Worm (Caenorhabditis elegans) whole organism, young adult: ENCODE results near the gene Y57E12AL.6.

Experiments
- F37B4.10 ChIP-seq: fragments of 200-800 bp; sonication (Bioruptor generic); IDR thresholded peaks from 2 replicates; pipeline ENCODE4 v1.3.6; 2022; ENCODE audit warnings: missing genetic modification characterization, missing compliant biosample characterization
- ama-1 ChIP-seq, 3 experiments: fragments of 150-350 bp in 1 of 3; sonication (generic microtip) in 2 of 3; optimal IDR thresholded peaks; 2 replicates each; lab custom pipeline; 2014 to 2018; ENCODE audit warnings: missing biosample characterization in 2 of 3, missing genetic modification characterization in 2 of 3, missing genetic modification reagents in 2 of 3
- bed-1 ChIP-seq: fragments of 200-800 bp; sonication (Bioruptor generic); IDR thresholded peaks from 2 replicates; pipeline ENCODE4 v1.3.6; 2022; ENCODE audit warnings: missing genetic modification reagents, missing genetic modification characterization, missing compliant biosample characterization
- ekl-4 ChIP-seq: fragments of 200-800 bp; sonication (Bioruptor generic); IDR thresholded peaks from 2 replicates; pipeline ENCODE4 v1.3.6; 2022; ENCODE audit warnings: missing genetic modification reagents, missing genetic modification characterization, missing compliant biosample characterization

DNA sequence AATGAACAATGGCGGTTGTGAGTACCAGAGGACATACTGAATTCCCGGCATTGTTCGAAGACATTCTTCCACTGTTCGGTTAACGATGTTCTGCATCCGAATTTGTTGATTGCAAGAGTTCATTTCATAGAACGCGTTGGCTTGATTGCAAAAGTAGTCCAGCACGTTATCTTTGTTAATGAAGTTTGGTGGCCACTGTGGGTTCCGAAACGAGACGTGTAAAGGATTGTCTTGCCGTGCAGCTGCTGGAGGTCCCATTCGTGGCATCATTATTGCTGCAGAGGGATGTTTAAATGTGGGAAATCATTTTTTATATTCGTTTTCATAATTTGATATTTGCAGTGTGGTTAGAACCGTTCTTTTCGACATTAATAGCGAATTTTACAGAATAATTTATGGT lies 920 bp downstream of the Y57E12AL.6 start, which contains the start of gene mdt-6:
- TF ChIP-seq F37B4.10 (GFP tag; lab: Robert Waterston, UW) (no peak), ama-1 (optimal IDR thresholded peaks at IDR 0.05; lab: Kevin White, UChicago) (no peak), ama-1 (GFP tag; optimal IDR thresholded peaks at IDR 0.05; lab: Kevin White, UChicago) (no peak), bed-1 (GFP tag; lab: Robert Waterston, UW) (no peak), ekl-4 (peak; percentile 13; the same call in 1 of the 2 replicates)
